Worm (Caenorhabditis elegans): ENCODE data around the gene T26C5.3.

- TF ChIP-seq ama-1 (optimal IDR thresholded peaks at IDR 0.05) (no peak), tbx-37 (GFP tag; conservative IDR thresholded peaks at IDR 0.05) (no peak), F13C5.2 (tag; optimal IDR thresholded peaks at IDR 0.05) (no peak), sea-1 (GFP tag; conservative IDR thresholded peaks at IDR 0.05) (no peak), ets-7 (tag; optimal IDR thresholded peaks at IDR 0.05) (no peak), ceh-36 (tag; optimal IDR thresholded peaks at IDR 0.05) (no peak), pes-1 (GFP tag; IDR thresholded peaks at IDR 0.05) (no peak), tbx-11 (GFP tag; IDR thresholded peaks at IDR 0.05) (no peak), ceh-13 (GFP tag; optimal IDR thresholded peaks at IDR 0.05) (no peak), hnd-1 (tag; optimal IDR thresholded peaks at IDR 0.05) (no peak), tra-4 (tag; optimal IDR thresholded peaks at IDR 0.05) (no peak), aly-1 (tag; optimal IDR thresholded peaks at IDR 0.05) (no peak)
Measured at ce11 chrII:9237719-9238118, 1.3 kb downstream of the T26C5.3 start.

All from whole organism, early embryonic.